Worm (Caenorhabditis elegans) whole organism, midembryonic: ENCODE measurements around the gene F42A6.5.

ENCODE experiments used
- T22C8.4 ChIP-seq: fragments of 200-800 bp; sonication (Bioruptor generic); IDR thresholded peaks from 2 replicates; pipeline ENCODE4 v1.3.6; 2022; ENCODE audit warnings: missing genetic modification characterization, missing compliant biosample characterization
- cog-1 ChIP-seq: sonication (generic microtip); optimal IDR thresholded peaks from 2 replicates; lab custom pipeline; 2016; ENCODE audit warnings: missing genetic modification characterization, missing compliant biosample characterization
- flt-1 ChIP-seq: fragments of 200-800 bp; sonication (Bioruptor generic); IDR thresholded peaks from 2 replicates; pipeline ENCODE4 v1.3.6; 2022; ENCODE audit warnings: missing genetic modification characterization, missing compliant biosample characterization
- klf-2 ChIP-seq: fragments of 200-800 bp; sonication (Bioruptor generic); conservative IDR thresholded peaks from 2 replicates; pipeline ENCODE4 v1.3.6; 2022; ENCODE audit warnings: missing genetic modification reagents, missing genetic modification characterization, missing compliant biosample characterization
- ref-1 ChIP-seq: fragments of 200-800 bp; sonication (Bioruptor generic); conservative IDR thresholded peaks from 2 replicates; pipeline ENCODE4 v1.3.6; 2022; ENCODE audit warnings: missing genetic modification reagents, missing genetic modification characterization, missing compliant biosample characterization
- tab-1 ChIP-seq: fragments of 200-800 bp; sonication (Bioruptor generic); IDR thresholded peaks from 2 replicates; pipeline ENCODE4 v1.3.6; 2022; ENCODE audit warnings: missing genetic modification characterization, missing compliant biosample characterization
- ztf-23 ChIP-seq: fragments of 200-800 bp; sonication (Bioruptor generic); IDR thresholded peaks from 2 replicates; pipeline ENCODE4 v1.3.6; 2022; ENCODE audit warnings: missing genetic modification reagents, missing genetic modification characterization, missing compliant biosample characterization
- ztf-29 ChIP-seq: fragments of 200-800 bp; sonication (Bioruptor generic); IDR thresholded peaks from 2 replicates; pipeline ENCODE4 v1.3.6; 2022; ENCODE audit warnings: missing genetic modification reagents, missing genetic modification characterization, missing compliant biosample characterization

- no peak for TF ChIP-seq T22C8.4 (GFP tag; lab: Robert Waterston, UW)
- no peak for TF ChIP-seq ztf-29 (GFP tag; lab: Robert Waterston, UW)
- no peak for TF ChIP-seq klf-2
- TF ChIP-seq tab-1 (GFP tag; lab: Robert Waterston, UW), result no peak
- TF ChIP-seq flt-1, result no peak
- TF ChIP-seq ztf-23 (GFP tag; lab: Robert Waterston, UW), result no peak
- no peak for TF ChIP-seq ref-1 (GFP tag; lab: Robert Waterston, UW)
- TF ChIP-seq cog-1 (tag; lab: Kevin White, UChicago), result no peak
Observed at ce11 chrIV:3373370-3373769, 41.7 kb upstream of the F42A6.5 start.
